Worm (Caenorhabditis elegans): Measurements from ENCODE around the gene Y69H2.15.
A peak's percentile ranks its signal among the peaks of the same experiment; 100 is the strongest.

Y69H2.15 gene

DNA sequence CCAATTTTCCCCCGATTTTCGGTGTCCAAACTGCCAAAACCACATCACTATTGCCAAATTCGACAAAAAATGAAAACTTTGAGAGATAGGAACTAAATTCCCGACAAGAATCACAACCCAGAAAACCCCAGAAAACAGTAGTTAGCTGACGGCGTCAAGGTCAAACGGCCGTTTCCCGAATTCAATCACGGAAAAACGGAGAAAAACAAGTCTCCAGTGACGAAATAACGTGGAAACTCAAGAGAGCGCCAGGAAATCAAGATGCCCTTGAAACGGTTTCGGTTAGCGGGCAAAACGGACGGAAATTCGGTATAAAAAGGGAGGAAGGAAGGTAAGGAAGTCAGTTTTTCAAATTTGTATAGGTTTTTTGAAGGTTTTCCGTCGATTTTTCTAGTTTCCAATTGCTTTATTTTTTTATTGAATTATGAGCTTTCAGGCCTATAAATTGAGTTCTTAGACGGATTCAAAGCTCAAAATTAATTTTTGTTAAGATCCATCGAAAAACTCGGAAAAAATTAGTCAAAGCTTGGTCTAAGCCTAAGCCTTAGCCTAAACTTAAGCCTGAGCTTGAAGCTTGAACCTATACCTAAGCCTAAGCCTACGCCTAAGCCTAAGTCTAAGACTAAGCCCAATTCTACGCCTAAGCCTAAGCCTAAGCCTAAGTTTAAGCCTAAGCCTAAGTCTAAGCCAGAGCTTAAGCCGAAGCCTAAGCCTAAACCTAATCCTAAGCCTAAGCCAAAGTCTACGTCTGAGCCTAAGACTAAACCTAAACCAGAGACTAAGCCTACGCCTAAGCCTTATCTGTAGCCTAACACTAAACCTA is 11.1 kb upstream of the Y69H2.15 start (continued):
- no peak for TF ChIP-seq hlh-11 (tag; optimal IDR thresholded peaks at IDR 0.05)
- no peak for TF ChIP-seq tag-97 (GFP tag; IDR thresholded peaks at IDR 0.05)
- no peak for TF ChIP-seq ceh-44 (GFP tag; IDR thresholded peaks at IDR 0.05)
- no peak for TF ChIP-seq aly-2 (tag; optimal IDR thresholded peaks at IDR 0.05)
- TF ChIP-seq saeg-2 (GFP tag; IDR thresholded peaks at IDR 0.05): no peak
- TF ChIP-seq gei-8 (GFP tag; optimal IDR thresholded peaks at IDR 0.05): no peak
- TF ChIP-seq nhr-41 (GFP tag; IDR thresholded peaks at IDR 0.05): no peak
- no peak for TF ChIP-seq Y48G9A.11 (GFP tag; IDR thresholded peaks at IDR 0.05)
- TF ChIP-seq ztf-7 (tag; optimal IDR thresholded peaks at IDR 0.05): no peak
- TF ChIP-seq ceh-82 (tag; optimal IDR thresholded peaks at IDR 0.05): no peak
- TF ChIP-seq ZK546.5 (tag; optimal IDR thresholded peaks at IDR 0.05): no peak
- TF ChIP-seq jun-1 (tag; optimal IDR thresholded peaks at IDR 0.05): no peak
- TF ChIP-seq zfp-3 (GFP tag; conservative IDR thresholded peaks at IDR 0.05): no peak
- peak; percentile 8 for TF ChIP-seq nhr-28 (tag; optimal IDR thresholded peaks at IDR 0.05)
- TF ChIP-seq nhr-6 (tag; optimal IDR thresholded peaks at IDR 0.05): no peak
- no peak for TF ChIP-seq lim-7 (GFP tag; IDR thresholded peaks at IDR 0.05)
- no peak for TF ChIP-seq F49E8.2 (tag; optimal IDR thresholded peaks at IDR 0.05; ENCODE audit: borderline replicate concordance)
- TF ChIP-seq ztf-11 (tag; optimal IDR thresholded peaks at IDR 0.05): no peak
- no peak for TF ChIP-seq nhr-102 (tag; optimal IDR thresholded peaks at IDR 0.05)
- TF ChIP-seq mdl-1 (tag; optimal IDR thresholded peaks at IDR 0.05): no peak
- TF ChIP-seq nhr-237 (tag; optimal IDR thresholded peaks at IDR 0.05): no peak
- TF ChIP-seq ceh-28 (tag; optimal IDR thresholded peaks at IDR 0.05): no peak
- TF ChIP-seq dpl-1 (GFP tag; optimal IDR thresholded peaks at IDR 0.05): no peak
- no peak for TF ChIP-seq arid-1 (GFP tag; conservative IDR thresholded peaks at IDR 0.05)
- peak; percentile 31 for TF ChIP-seq mep-1 (tag; optimal IDR thresholded peaks at IDR 0.05)
- peak; percentile 33; the same call in 1 of the 2 replicates for TF ChIP-seq mdt-29 (GFP tag; IDR thresholded peaks at IDR 0.05)
- TF ChIP-seq cey-2 (tag; optimal IDR thresholded peaks at IDR 0.05; ENCODE audit: borderline replicate concordance, insufficient read depth): no peak
- TF ChIP-seq daf-16 (GFP tag; optimal IDR thresholded peaks at IDR 0.05): no peak
- TF ChIP-seq daf-16 (tag; optimal IDR thresholded peaks at IDR 0.05): no peak
- TF ChIP-seq unc-39 (tag; optimal IDR thresholded peaks at IDR 0.05): no peak
- no peak for TF ChIP-seq dmd-9 (GFP tag; IDR thresholded peaks at IDR 0.05)
- no peak for TF ChIP-seq dmd-8 (GFP tag; IDR thresholded peaks at IDR 0.05)
- no peak for TF ChIP-seq mxl-3 (GFP tag; optimal IDR thresholded peaks at IDR 0.05)
- TF ChIP-seq ama-1 (optimal IDR thresholded peaks at IDR 0.05): peak; percentile 85
- no peak for TF ChIP-seq F26F4.8 (GFP tag; conservative IDR thresholded peaks at IDR 0.05)
- no peak for TF ChIP-seq rbr-2 (tag; optimal IDR thresholded peaks at IDR 0.05)
- no peak for TF ChIP-seq ceh-32 (tag; optimal IDR thresholded peaks at IDR 0.05; ENCODE audit: poor library complexity)
- no peak for TF ChIP-seq egl-43 (GFP tag; IDR thresholded peaks at IDR 0.05)
- TF ChIP-seq madf-9 (GFP tag; conservative IDR thresholded peaks at IDR 0.05): no peak
- TF ChIP-seq Y5F2A.4 (GFP tag; optimal IDR thresholded peaks at IDR 0.05): no peak
- TF ChIP-seq spr-3 (GFP tag; optimal IDR thresholded peaks at IDR 0.05): no peak
- no peak for TF ChIP-seq zfp-2 (tag; optimal IDR thresholded peaks at IDR 0.05)
- no peak for TF ChIP-seq Y105C5A.15 (GFP tag; IDR thresholded peaks at IDR 0.05)
